Worm (Caenorhabditis elegans) whole organism, L3 larva: Measurements from ENCODE around the gene K03H1.12.

ENCODE experiments used
- ceh-28 ChIP-seq: fragments of 150-350 bp; optimal IDR thresholded peaks from 2 replicates; lab custom pipeline; 2014; ENCODE audit warnings: missing biosample characterization, missing genetic modification reagents, missing genetic modification characterization
- daf-12 ChIP-seq: fragments of 150-350 bp; optimal IDR thresholded peaks from 2 replicates; lab custom pipeline; 2014; ENCODE audit warnings: missing biosample characterization, missing genetic modification reagents, missing genetic modification characterization
- elt-1 ChIP-seq: fragments of 150-350 bp; optimal IDR thresholded peaks from 2 replicates; lab custom pipeline; 2014; ENCODE audit warnings: missing biosample characterization, missing genetic modification characterization
- elt-3 ChIP-seq, 3 experiments: fragments of 150-350 bp in 1 of 3; sonication (generic microtip) in 2 of 3; optimal IDR thresholded peaks; 2 replicates in 2 of 3; 4 replicates in 1 of 3; lab custom pipeline; 2014 to 2017; ENCODE audit warnings: missing biosample characterization in 3 of 3, missing genetic modification characterization in 3 of 3
- jun-1 ChIP-seq: fragments of 150-350 bp; optimal IDR thresholded peaks from 2 replicates; lab custom pipeline; 2014; ENCODE audit warnings: missing biosample characterization, missing genetic modification reagents, missing genetic modification characterization
- nfya-1 ChIP-seq: sonication (generic microtip); optimal IDR thresholded peaks from 2 replicates; lab custom pipeline; 2017; ENCODE audit warnings: missing genetic modification characterization, mild to moderate bottlenecking, missing compliant biosample characterization, antibody characterized with exemption, moderate library complexity; ENCODE audit not compliant: insufficient read depth
- nhr-25 ChIP-seq: sonication (generic microtip); optimal IDR thresholded peaks from 2 replicates; lab custom pipeline; 2017; ENCODE audit warnings: missing biosample characterization, missing genetic modification characterization
- nhr-28 ChIP-seq: fragments of 150-350 bp; optimal IDR thresholded peaks from 2 replicates; lab custom pipeline; 2014; ENCODE audit warnings: missing biosample characterization, missing genetic modification characterization
- nhr-76 ChIP-seq: fragments of 150-350 bp; sonication (generic microtip); optimal IDR thresholded peaks from 5 replicates; lab custom pipeline; 2014; ENCODE audit warnings: missing biosample characterization, missing genetic modification characterization
- nhr-77 ChIP-seq: fragments of 150-350 bp; optimal IDR thresholded peaks from 2 replicates; lab custom pipeline; 2014; ENCODE audit warnings: missing biosample characterization, missing genetic modification characterization
- ztf-11 ChIP-seq: fragments of 150-350 bp; optimal IDR thresholded peaks from 2 replicates; lab custom pipeline; 2014; ENCODE audit warnings: missing biosample characterization, missing genetic modification characterization

ce11 chrIII:9892855-9893254 is 48.6 kb upstream of the K03H1.12 start, which contains the start of gene mam-7:
- TF ChIP-seq nhr-28 (no peak), daf-12 (no peak), nhr-77 (tag; lab: Kevin White, UChicago) (no peak), jun-1 (no peak), ceh-28 (tag; lab: Kevin White, UChicago) (no peak), elt-1 (tag; lab: Kevin White, UChicago) (no peak), nhr-25 (no peak), nfya-1 (tag; lab: Kevin White, UChicago) (no peak), nhr-76 (tag; lab: Kevin White, UChicago) (no peak), elt-3 (tag; optimal IDR thresholded peaks at IDR 0.05; lab: Kevin White, UChicago) (no peak), ztf-11 (tag; lab: Kevin White, UChicago) (no peak)
